Fruit fly (Drosophila melanogaster): Measurements from ENCODE around the gene Mst87F.

Gene Mst87F

dm6 chr3R:13793979-13794665 is 33.7 kb downstream of the Mst87F start (continued):
- TF ChIP-seq CG6654 (GFP tag; optimal IDR thresholded peaks at IDR 0.05) (no peak), prd (optimal IDR thresholded peaks at IDR 0.05) (no peak), prd (GFP tag; IDR thresholded peaks at IDR 0.05) (peak; percentile 78; the same call in 2 of the 3 replicates), vnd (GFP tag; IDR thresholded peaks at IDR 0.05; ENCODE audit: partially characterized antibody) (no peak), rib (GFP tag; IDR thresholded peaks at IDR 0.05) (no peak), lab (GFP tag; optimal IDR thresholded peaks at IDR 0.05) (peak; percentile 59), unc-4 (GFP tag; IDR thresholded peaks at IDR 0.05; ENCODE audit: partially characterized antibody) (no peak), CG2199 (GFP tag; IDR thresholded peaks at IDR 0.05) (no peak), CG34422 (GFP tag; IDR thresholded peaks at IDR 0.05) (peak; percentile 42; the same call in 2 of the 3 replicates), PHDP (tag; optimal IDR thresholded peaks at IDR 0.05) (peak; percentile 81), CG4360 (GFP tag; IDR thresholded peaks at IDR 0.05) (0 out of 2 replicates have a peak, but pooled peaks have one; percentile 34), Myb (GFP tag; optimal IDR thresholded peaks at IDR 0.05) (no peak), exex (tag; optimal IDR thresholded peaks at IDR 0.05) (no peak), emc (GFP tag; optimal IDR thresholded peaks at IDR 0.05) (no peak), CG1647 (GFP tag; optimal IDR thresholded peaks at IDR 0.05) (no peak), CG31441 (GFP tag; IDR thresholded peaks at IDR 0.05) (peak; percentile 57; the same call in 1 of the 2 replicates), bcd (GFP tag; optimal IDR thresholded peaks at IDR 0.05) (peak; percentile 52), Hand (GFP tag; optimal IDR thresholded peaks at IDR 0.05) (no peak), C15 (GFP tag; IDR thresholded peaks at IDR 0.05) (no peak), corto (GFP tag; optimal IDR thresholded peaks at IDR 0.05) (no peak), CG2120 (GFP tag; optimal IDR thresholded peaks at IDR 0.05) (no peak)

- peak; percentile 47 for TF ChIP-seq esg (GFP tag; conservative IDR thresholded peaks at IDR 0.05)
- TF ChIP-seq CG17359 (tag; optimal IDR thresholded peaks at IDR 0.05): peak; percentile 48
- TF ChIP-seq ham (GFP tag; IDR thresholded peaks at IDR 0.05): no peak
- TF ChIP-seq CG6689 (GFP tag; IDR thresholded peaks at IDR 0.05): peak; percentile 43; the same call in 1 of the 2 replicates
- peak; percentile 35; the same call in 1 of the 2 replicates for TF ChIP-seq lmd (GFP tag; IDR thresholded peaks at IDR 0.05)
- TF ChIP-seq CG17612 (GFP tag; IDR thresholded peaks at IDR 0.05): no peak
- TF ChIP-seq Asciz (GFP tag; optimal IDR thresholded peaks at IDR 0.05): peak; percentile 10
- peak in 1 of 3 experiments; percentile 33 for TF ChIP-seq lola (GFP tag; optimal IDR thresholded peaks at IDR 0.05)
- TF ChIP-seq CG13296 (GFP tag; optimal IDR thresholded peaks at IDR 0.05): no peak
- no peak for TF ChIP-seq dati (GFP tag; IDR thresholded peaks at IDR 0.05)
- peak; percentile 67 for TF ChIP-seq unpg (GFP tag; optimal IDR thresholded peaks at IDR 0.05)
- peak; percentile 37 for TF ChIP-seq tgo (GFP tag; IDR thresholded peaks at IDR 0.05)
- peak in 1 of 2 experiments; percentile 22 for TF ChIP-seq chif (GFP tag; optimal IDR thresholded peaks at IDR 0.05)
- peak; percentile 77 for TF ChIP-seq Sox102F (GFP tag; optimal IDR thresholded peaks at IDR 0.05)
- peak; percentile 1 for TF ChIP-seq CG4424 (GFP tag; optimal IDR thresholded peaks at IDR 0.05)
- peak; percentile 19; the same call in 1 of the 2 replicates for TF ChIP-seq Ptx1 (GFP tag; IDR thresholded peaks at IDR 0.05)
- TF ChIP-seq dpn (GFP tag; optimal IDR thresholded peaks at IDR 0.05): peak in 1 of 2 experiments; percentile 8
- peak; percentile 36; the same call in 1 of the 2 replicates for TF ChIP-seq CG10366 (GFP tag; IDR thresholded peaks at IDR 0.05)
- no peak for TF ChIP-seq CG7372 (GFP tag; IDR thresholded peaks at IDR 0.05)
- TF ChIP-seq CG6654 (GFP tag; optimal IDR thresholded peaks at IDR 0.05): no peak
- TF ChIP-seq pfk (GFP tag; optimal IDR thresholded peaks at IDR 0.05): no peak
- TF ChIP-seq CG10209 (GFP tag; optimal IDR thresholded peaks at IDR 0.05): peak; percentile 25
- TF ChIP-seq CG30403 (GFP tag; optimal IDR thresholded peaks at IDR 0.05): peak; percentile 12
- no peak for TF ChIP-seq CG34376 (GFP tag; optimal IDR thresholded peaks at IDR 0.05)
- TF ChIP-seq CG2202 (tag; optimal IDR thresholded peaks at IDR 0.05): peak; percentile 10
- TF ChIP-seq CG2678 (tag; optimal IDR thresholded peaks at IDR 0.05): peak; percentile 57
- no peak for TF ChIP-seq usp (GFP tag; optimal IDR thresholded peaks at IDR 0.05)
Measured at dm6 chr3R:13793105-13793978, 34.5 kb downstream of the Mst87F start.
